Fruit fly (Drosophila melanogaster): ENCODE measurements around the gene CG12983.

CG12983 gene

dm6 chr3L:20952121-20952487, 14.5 kb downstream of the CG12983 start:
- no peak for TF ChIP-seq CG8478 (optimal IDR thresholded peaks at IDR 0.05)
- TF ChIP-seq CTCF (optimal IDR thresholded peaks at IDR 0.05) = no peak

- no peak for TF ChIP-seq CG8478 (optimal IDR thresholded peaks at IDR 0.05)
- no peak for TF ChIP-seq CTCF (optimal IDR thresholded peaks at IDR 0.05)
These were observed 15.0 kb downstream of the CG12983 start for dm6 chr3L:20951477-20952120.

dm6 chr3L:20950520-20951135, 15.9 kb downstream of the CG12983 start:
- TF ChIP-seq CG8478 (optimal IDR thresholded peaks at IDR 0.05) (no peak), CTCF (optimal IDR thresholded peaks at IDR 0.05) (no peak)

- TF ChIP-seq CG8478 (optimal IDR thresholded peaks at IDR 0.05) = no peak
- no peak for TF ChIP-seq CTCF (optimal IDR thresholded peaks at IDR 0.05)
These were observed 16.4 kb downstream of the CG12983 start for dm6 chr3L:20950136-20950499.

- TF ChIP-seq CTCF (optimal IDR thresholded peaks at IDR 0.05) = no peak
- TF ChIP-seq CG8478 (optimal IDR thresholded peaks at IDR 0.05) = no peak
These were observed 17.0 kb downstream of the CG12983 start, which contains the start of gene fng for dm6 chr3L:20949371-20950135. TSS of gene fng (minus strand) at chr3L:20949512.

- TF ChIP-seq CG8478 (optimal IDR thresholded peaks at IDR 0.05) (no peak), CTCF (optimal IDR thresholded peaks at IDR 0.05) (no peak)
These were observed 18.2 kb downstream of the CG12983 start for dm6 chr3L:20948404-20948803.

- no peak for TF ChIP-seq CG8478 (optimal IDR thresholded peaks at IDR 0.05)
- no peak for TF ChIP-seq CTCF (optimal IDR thresholded peaks at IDR 0.05)
These were observed 19.6 kb downstream of the CG12983 start for dm6 chr3L:20946944-20947343.

dm6 chr3L:20946054-20946453, 20.5 kb downstream of the CG12983 start:
- TF ChIP-seq CTCF (optimal IDR thresholded peaks at IDR 0.05) (no peak), CG8478 (optimal IDR thresholded peaks at IDR 0.05) (no peak)

dm6 chr3L:20944180-20944579, 22.4 kb downstream of the CG12983 start:
- no peak for TF ChIP-seq CG8478 (optimal IDR thresholded peaks at IDR 0.05)
- no peak for TF ChIP-seq CTCF (optimal IDR thresholded peaks at IDR 0.05)

- TF ChIP-seq CTCF (optimal IDR thresholded peaks at IDR 0.05) (no peak), CG8478 (optimal IDR thresholded peaks at IDR 0.05) (no peak)
These were observed 24.5 kb downstream of the CG12983 start for dm6 chr3L:20942076-20942475.

- TF ChIP-seq CTCF (optimal IDR thresholded peaks at IDR 0.05) = no peak
- TF ChIP-seq CG8478 (optimal IDR thresholded peaks at IDR 0.05) = no peak
These were observed 32.9 kb downstream of the CG12983 start for dm6 chr3L:20933706-20934105.

dm6 chr3L:20932556-20932955, 34.0 kb downstream of the CG12983 start:
- TF ChIP-seq CG8478 (optimal IDR thresholded peaks at IDR 0.05) (no peak), CTCF (optimal IDR thresholded peaks at IDR 0.05) (no peak)

dm6 chr3L:20931510-20931909, 35.1 kb downstream of the CG12983 start:
- TF ChIP-seq CTCF (optimal IDR thresholded peaks at IDR 0.05) = no peak
- TF ChIP-seq CG8478 (optimal IDR thresholded peaks at IDR 0.05) = no peak

- no peak for TF ChIP-seq CTCF (optimal IDR thresholded peaks at IDR 0.05)
- no peak for TF ChIP-seq CG8478 (optimal IDR thresholded peaks at IDR 0.05)
These were observed 36.3 kb downstream of the CG12983 start for dm6 chr3L:20930059-20930785.

dm6 chr3L:20929418-20929817, 37.1 kb downstream of the CG12983 start:
- TF ChIP-seq CTCF (optimal IDR thresholded peaks at IDR 0.05) (no peak), CG8478 (optimal IDR thresholded peaks at IDR 0.05) (no peak)
